Fruit fly (Drosophila melanogaster) whole organism, embryonic: ENCODE data around the gene Bsg.

ENCODE experiments used
- Asciz ChIP-seq: fragments of 200-800 bp; sonication (Bioruptor generic); optimal IDR thresholded peaks from 2 replicates; lab custom pipeline; 2017; ENCODE audit warnings: missing biosample characterization, mild to moderate bottlenecking, missing genetic modification characterization, missing genetic modification reagents
- Bgb ChIP-seq: fragments of 200-800 bp; sonication (Bioruptor generic); IDR thresholded peaks from 2 replicates; pipeline ENCODE4 v1.3.6; 2022; ENCODE audit warnings: missing biosample characterization, missing genetic modification characterization; ENCODE audit not compliant: partially characterized antibody
- BtbVII ChIP-seq: fragments of 200-800 bp; sonication (Bioruptor generic); optimal IDR thresholded peaks from 3 replicates; lab custom pipeline; 2017; ENCODE audit warnings: missing biosample characterization, mild to moderate bottlenecking, missing genetic modification characterization
- C15 ChIP-seq: fragments of 200-800 bp; sonication (Bioruptor generic); IDR thresholded peaks from 3 replicates; pipeline ENCODE4 v1.3.6; 2022; ENCODE audit warnings: missing biosample characterization, missing genetic modification characterization
- CG1024 ChIP-seq: fragments of 200-800 bp; sonication (Bioruptor generic); IDR thresholded peaks from 2 replicates; pipeline ENCODE4 v1.3.6; 2022; ENCODE audit warnings: missing biosample characterization, missing genetic modification characterization
- CG10274 ChIP-seq: fragments of 200-800 bp; sonication (Bioruptor generic); optimal IDR thresholded peaks from 3 replicates; lab custom pipeline; 2017; ENCODE audit warnings: missing biosample characterization, mild to moderate bottlenecking, missing genetic modification characterization
- CG11723 ChIP-seq: fragments of 200-800 bp; sonication (Bioruptor generic); optimal IDR thresholded peaks from 2 replicates; lab custom pipeline; 2017; ENCODE audit warnings: missing biosample characterization, mild to moderate bottlenecking, missing genetic modification characterization
- CG15269 ChIP-seq: fragments of 200-800 bp; sonication (Bioruptor generic); optimal IDR thresholded peaks from 2 replicates; lab custom pipeline; 2018; ENCODE audit warnings: missing biosample characterization, mild to moderate bottlenecking, missing genetic modification characterization, moderate library complexity
- CG1603 ChIP-seq: fragments of 200-800 bp; sonication (Bioruptor generic); optimal IDR thresholded peaks from 2 replicates; lab custom pipeline; 2019; ENCODE audit warnings: missing biosample characterization, mild to moderate bottlenecking, missing genetic modification characterization, moderate library complexity
- CG1647 ChIP-seq: fragments of 200-800 bp; sonication (Bioruptor generic); optimal IDR thresholded peaks from 3 replicates; lab custom pipeline; 2016; ENCODE audit warnings: missing biosample characterization, missing genetic modification characterization
- CG3281 ChIP-seq: fragments of 200-800 bp; sonication (Bioruptor generic); optimal IDR thresholded peaks from 3 replicates; lab custom pipeline; 2017; ENCODE audit warnings: missing biosample characterization, mild to moderate bottlenecking, missing genetic modification characterization
- CG3407 ChIP-seq: fragments of 200-800 bp; sonication (Bioruptor generic); optimal IDR thresholded peaks from 2 replicates; lab custom pipeline; 2018; ENCODE audit warnings: missing biosample characterization, mild to moderate bottlenecking, missing genetic modification characterization
- CG43689 ChIP-seq: fragments of 200-800 bp; sonication (Bioruptor generic); IDR thresholded peaks from 2 replicates; pipeline ENCODE4 v1.3.6; 2022; ENCODE audit warnings: missing biosample characterization, missing genetic modification characterization
- CG4730 ChIP-seq: fragments of 200-800 bp; sonication (Bioruptor generic); IDR thresholded peaks from 2 replicates; pipeline ENCODE4 v1.3.6; 2022; ENCODE audit warnings: missing biosample characterization, missing genetic modification characterization
- CG4854 ChIP-seq: fragments of 200-800 bp; sonication (Bioruptor generic); optimal IDR thresholded peaks from 2 replicates; lab custom pipeline; 2016; ENCODE audit warnings: missing biosample characterization, missing genetic modification characterization, inconsistent platforms
- CG8290 ChIP-seq, 3 experiments: fragments of 200-800 bp; sonication (Bioruptor generic); optimal IDR thresholded peaks; 2 replicates each; lab custom pipeline; 2016 to 2019; ENCODE audit warnings: missing biosample characterization in 3 of 3, missing genetic modification characterization in 3 of 3, mild to moderate bottlenecking in 2 of 3, moderate library complexity in 1 of 3
- CG8388 ChIP-seq: fragments of 200-800 bp; sonication (Bioruptor generic); optimal IDR thresholded peaks from 2 replicates; lab custom pipeline; 2019; ENCODE audit warnings: missing biosample characterization, mild to moderate bottlenecking, missing genetic modification characterization, moderate library complexity
- CG8765 ChIP-seq: fragments of 200-800 bp; sonication (Bioruptor generic); IDR thresholded peaks from 2 replicates; pipeline ENCODE4 v1.3.6; 2022; ENCODE audit warnings: missing biosample characterization, missing genetic modification characterization
- CG9215 ChIP-seq: fragments of 200-800 bp; sonication (Bioruptor generic); IDR thresholded peaks from 2 replicates; pipeline ENCODE4 v1.3.6; 2022; ENCODE audit warnings: missing biosample characterization, missing genetic modification characterization
- Chrac-16 ChIP-seq: fragments of 200-800 bp; sonication (Bioruptor generic); optimal IDR thresholded peaks from 3 replicates; lab custom pipeline; 2016; ENCODE audit warnings: missing biosample characterization, missing genetic modification characterization
- Dfd ChIP-seq, 2 experiments: fragments of >200 bp; optimal IDR thresholded peaks; 2 replicates each; lab custom pipeline; 2017; ENCODE audit warnings: missing biosample characterization in 2 of 2, missing genetic modification characterization in 2 of 2
- E2f2 ChIP-seq: fragments of 200-800 bp; sonication (Bioruptor generic); IDR thresholded peaks from 2 replicates; pipeline ENCODE4 v1.3.6; 2022; ENCODE audit warnings: missing biosample characterization, missing genetic modification characterization
- Fer2 ChIP-seq: fragments of 200-800 bp; sonication (Bioruptor generic); optimal IDR thresholded peaks from 2 replicates; lab custom pipeline; 2018; ENCODE audit warnings: missing biosample characterization, mild to moderate bottlenecking, missing genetic modification characterization, moderate library complexity
- Fer3 ChIP-seq: fragments of 200-800 bp; sonication (Bioruptor generic); optimal IDR thresholded peaks from 2 replicates; lab custom pipeline; 2018; ENCODE audit warnings: missing biosample characterization, mild to moderate bottlenecking, missing genetic modification characterization, moderate library complexity
- Gsc ChIP-seq: fragments of 200-800 bp; sonication (Bioruptor generic); IDR thresholded peaks from 2 replicates; pipeline ENCODE4 v1.3.6; 2022; ENCODE audit warnings: missing biosample characterization, missing genetic modification characterization
- HLH4C ChIP-seq: fragments of 200-800 bp; sonication (Bioruptor generic); IDR thresholded peaks from 3 replicates; pipeline ENCODE4 v1.3.6; 2022; ENCODE audit warnings: missing biosample characterization, missing genetic modification characterization; ENCODE audit not compliant: partially characterized antibody
- Hand ChIP-seq: fragments of 200-800 bp; sonication (Bioruptor generic); optimal IDR thresholded peaks from 2 replicates; lab custom pipeline; 2017; ENCODE audit warnings: mild to moderate bottlenecking, missing biosample characterization, missing genetic modification reagents, missing genetic modification characterization
- Kr ChIP-seq: fragments of 200-800 bp; sonication (Bioruptor generic); optimal IDR thresholded peaks from 2 replicates; lab custom pipeline; 2017; ENCODE audit warnings: missing biosample characterization, mild to moderate bottlenecking, missing genetic modification characterization
- MBD-R2 ChIP-seq: fragments of 200-800 bp; sonication (Bioruptor generic); IDR thresholded peaks from 2 replicates; pipeline ENCODE4 v1.3.6; 2022; ENCODE audit warnings: missing biosample characterization, missing genetic modification characterization
- Mes4 ChIP-seq: fragments of 200-800 bp; sonication (Bioruptor generic); optimal IDR thresholded peaks from 2 replicates; lab custom pipeline; 2016; ENCODE audit warnings: missing biosample characterization, missing genetic modification characterization
- NC2β ChIP-seq: fragments of 200-800 bp; sonication (Bioruptor generic); optimal IDR thresholded peaks from 2 replicates; lab custom pipeline; 2016; ENCODE audit warnings: missing biosample characterization, missing genetic modification characterization
- Nf-YB ChIP-seq: fragments of 200-800 bp; sonication (Bioruptor generic); optimal IDR thresholded peaks from 3 replicates; lab custom pipeline; 2019; ENCODE audit warnings: missing biosample characterization, mild to moderate bottlenecking, missing genetic modification characterization, moderate library complexity
- Opbp ChIP-seq: fragments of 200-800 bp; sonication (Bioruptor generic); IDR thresholded peaks from 3 replicates; pipeline ENCODE4 v1.3.6; 2022; ENCODE audit warnings: missing biosample characterization, missing genetic modification characterization; ENCODE audit not compliant: partially characterized antibody
- Sry-β ChIP-seq: fragments of 200-800 bp; sonication (Bioruptor generic); optimal IDR thresholded peaks from 2 replicates; lab custom pipeline; 2018; ENCODE audit warnings: missing biosample characterization, mild to moderate bottlenecking, missing genetic modification characterization, moderate library complexity
- ara ChIP-seq: fragments of 200-800 bp; sonication (Bioruptor generic); IDR thresholded peaks from 2 replicates; pipeline ENCODE4 v1.3.6; 2022; ENCODE audit warnings: missing biosample characterization, missing genetic modification characterization
- bbx ChIP-seq: fragments of 200-800 bp; sonication (Bioruptor generic); IDR thresholded peaks from 2 replicates; pipeline ENCODE4 v1.3.6; 2022; ENCODE audit warnings: missing biosample characterization, missing genetic modification characterization; ENCODE audit not compliant: partially characterized antibody
- cwo ChIP-seq: fragments of 200-800 bp; sonication (Bioruptor generic); optimal IDR thresholded peaks from 3 replicates; lab custom pipeline; 2017; ENCODE audit warnings: missing biosample characterization, missing genetic modification characterization, mild to moderate bottlenecking, moderate library complexity, missing genetic modification reagents
- fd96Cb ChIP-seq: fragments of 200-800 bp; sonication (Bioruptor generic); optimal IDR thresholded peaks from 2 replicates; lab custom pipeline; 2018; ENCODE audit warnings: missing biosample characterization, mild to moderate bottlenecking, missing genetic modification characterization, moderate library complexity
- hbn ChIP-seq: fragments of 200-800 bp; sonication (Bioruptor generic); IDR thresholded peaks from 2 replicates; pipeline ENCODE4 v1.3.6; 2022; ENCODE audit warnings: missing biosample characterization, missing genetic modification characterization; ENCODE audit not compliant: partially characterized antibody
- insv ChIP-seq, 2 experiments: fragments of 200-800 bp; sonication (Bioruptor generic); optimal IDR thresholded peaks; 3 replicates each; lab custom pipeline; 2016 to 2018; ENCODE audit warnings: missing biosample characterization in 2 of 2, missing genetic modification characterization in 2 of 2
- ken ChIP-seq: fragments of 200-800 bp; sonication (Bioruptor generic); IDR thresholded peaks from 3 replicates; pipeline ENCODE4 v1.3.6; 2022; ENCODE audit warnings: missing biosample characterization, missing genetic modification characterization
- lab ChIP-seq: fragments of 200-800 bp; sonication (Bioruptor generic); optimal IDR thresholded peaks from 3 replicates; lab custom pipeline; 2017; ENCODE audit warnings: missing biosample characterization, missing genetic modification characterization, mild to moderate bottlenecking, moderate library complexity, missing genetic modification reagents
- otp ChIP-seq: fragments of 200-800 bp; sonication (Bioruptor generic); IDR thresholded peaks from 3 replicates; pipeline ENCODE4, ENCODE4 v1.3.6; 2022; ENCODE audit warnings: missing biosample characterization, missing genetic modification characterization
- pfk ChIP-seq: fragments of 200-800 bp; sonication (Bioruptor generic); optimal IDR thresholded peaks from 2 replicates; lab custom pipeline; 2018; ENCODE audit warnings: missing biosample characterization, mild to moderate bottlenecking, missing genetic modification characterization, moderate library complexity
- schlank ChIP-seq: fragments of 200-800 bp; sonication (Bioruptor generic); optimal IDR thresholded peaks from 2 replicates; lab custom pipeline; 2018; ENCODE audit warnings: missing biosample characterization, mild to moderate bottlenecking, missing genetic modification characterization
- sqz ChIP-seq: fragments of 200-800 bp; sonication (Bioruptor generic); optimal IDR thresholded peaks from 3 replicates; lab custom pipeline; 2018; ENCODE audit warnings: missing biosample characterization, mild to moderate bottlenecking, missing genetic modification characterization
- toy ChIP-seq: fragments of 200-800 bp; sonication (Bioruptor generic); IDR thresholded peaks from 2 replicates; pipeline ENCODE4 v1.3.6; 2022; ENCODE audit warnings: missing biosample characterization, missing genetic modification characterization
- trem ChIP-seq: fragments of 200-800 bp; optimal IDR thresholded peaks from 3 replicates; lab custom pipeline; 2019; ENCODE audit warnings: missing biosample characterization, mild to moderate bottlenecking, missing genetic modification characterization, moderate library complexity
- yki ChIP-seq: fragments of >200 bp; optimal IDR thresholded peaks from 3 replicates; lab custom pipeline; 2018

Gene Bsg

dm6 chr2L:8042645-8043281, 40.5 kb upstream of the Bsg start, which contains the start of gene RpL36A (continued):
- no peak for TF ChIP-seq otp (GFP tag; lab: Robert Waterston, UW)
- peak; percentile 68 for TF ChIP-seq CG3281 (GFP tag; lab: Kevin White, UChicago)
- TF ChIP-seq Sry-β (GFP tag; lab: Kevin White, UChicago): no peak
- TF ChIP-seq HLH4C: peak; percentile 54
- no peak for TF ChIP-seq toy
- TF ChIP-seq CG1603: peak; percentile 82
- TF ChIP-seq Gsc (GFP tag; lab: Robert Waterston, UW): no peak
- no peak for TF ChIP-seq sqz (GFP tag; lab: Kevin White, UChicago)
- TF ChIP-seq pfk: peak; percentile 61
- no peak for TF ChIP-seq CG4854 (GFP tag; lab: Kevin White, UChicago)
- peak; percentile 46 for TF ChIP-seq CG11723 (GFP tag; lab: Kevin White, UChicago)
- TF ChIP-seq CG1024: no peak
- peak in 1 of 2 experiments; percentile 54 for TF ChIP-seq insv (GFP tag; optimal IDR thresholded peaks at IDR 0.05; lab: Kevin White, UChicago)
- TF ChIP-seq CG8765 (GFP tag; lab: Robert Waterston, UW): no peak
- TF ChIP-seq Fer2: no peak
- TF ChIP-seq schlank (tag; lab: Kevin White, UChicago): peak; percentile 68
- TF ChIP-seq E2f2 (GFP tag; lab: Robert Waterston, UW): peak; percentile 50
- TF ChIP-seq lab (GFP tag; lab: Kevin White, UChicago): peak; percentile 77
- peak; percentile 97 for TF ChIP-seq Bgb (GFP tag; lab: Robert Waterston, UW)
- peak; percentile 32 for TF ChIP-seq trem (tag; lab: Kevin White, UChicago)
- TF ChIP-seq Kr (GFP tag; lab: Kevin White, UChicago): no peak
- TF ChIP-seq Fer3: peak; percentile 68
- peak; percentile 30 for TF ChIP-seq CG8388 (GFP tag; lab: Kevin White, UChicago)
- peak; percentile 69 for TF ChIP-seq ken (GFP tag; lab: Robert Waterston, UW)
- TF ChIP-seq NC2β (GFP tag; lab: Kevin White, UChicago): peak; percentile 98
- TF ChIP-seq CG10274 (GFP tag; lab: Kevin White, UChicago): no peak
- TF ChIP-seq Opbp (GFP tag; lab: Robert Waterston, UW): peak; percentile 94
- TF ChIP-seq Nf-YB (GFP tag; lab: Kevin White, UChicago): peak; percentile 25
- TF ChIP-seq CG3407 (GFP tag; lab: Kevin White, UChicago): peak; percentile 34
- TF ChIP-seq Mes4 (GFP tag; lab: Kevin White, UChicago): peak; percentile 92
- peak; percentile 94 for TF ChIP-seq bbx (GFP tag; lab: Robert Waterston, UW)
- TF ChIP-seq CG4730 (GFP tag; lab: Robert Waterston, UW): 0 out of 2 replicates have a peak, but pooled peaks have one; percentile 15
- 0 out of 3 replicates have a peak, but pooled peaks have one; percentile 11 for TF ChIP-seq C15 (GFP tag; lab: Robert Waterston, UW)
- TF ChIP-seq ara (GFP tag; lab: Robert Waterston, UW): 0 out of 2 replicates have a peak, but pooled peaks have one; percentile 16
- TF ChIP-seq Chrac-16: peak; percentile 41
- TF ChIP-seq yki (lab: Kevin White, UChicago): no peak
- no peak for TF ChIP-seq CG43689 (GFP tag; lab: Robert Waterston, UW)
- TF ChIP-seq Hand (GFP tag; lab: Kevin White, UChicago): peak; percentile 57
- TF ChIP-seq fd96Cb (tag; lab: Kevin White, UChicago): no peak
- TF ChIP-seq BtbVII: peak; percentile 45
- TF ChIP-seq cwo: no peak
- no peak for TF ChIP-seq CG8290 (GFP tag; optimal IDR thresholded peaks at IDR 0.05; lab: Kevin White, UChicago)
- TF ChIP-seq CG8290 (tag; optimal IDR thresholded peaks at IDR 0.05; lab: Kevin White, UChicago): no peak
- TF ChIP-seq CG1647 (GFP tag; lab: Kevin White, UChicago): no peak
- no peak for TF ChIP-seq CG9215
- TF ChIP-seq Asciz (GFP tag; lab: Kevin White, UChicago): no peak
- no peak for TF ChIP-seq Dfd (GFP tag; optimal IDR thresholded peaks at IDR 0.05; lab: Kevin White, UChicago)
- TF ChIP-seq MBD-R2 (GFP tag; lab: Robert Waterston, UW): peak; percentile 24; the same call in 1 of the 2 replicates
- TF ChIP-seq hbn (GFP tag; lab: Robert Waterston, UW): peak; percentile 74
- no peak for TF ChIP-seq CG15269 (tag; lab: Kevin White, UChicago)
